Worm (Caenorhabditis elegans) whole organism, midembryonic: ENCODE measurements around the gene M199.2.

Experiments used
- T22C8.4 ChIP-seq: fragments of 200-800 bp; sonication (Bioruptor generic); IDR thresholded peaks from 2 replicates; pipeline ENCODE4 v1.3.6; 2022; ENCODE audit warnings: missing genetic modification characterization, missing compliant biosample characterization
- cog-1 ChIP-seq: sonication (generic microtip); optimal IDR thresholded peaks from 2 replicates; lab custom pipeline; 2016; ENCODE audit warnings: missing genetic modification characterization, missing compliant biosample characterization
- flt-1 ChIP-seq: fragments of 200-800 bp; sonication (Bioruptor generic); IDR thresholded peaks from 2 replicates; pipeline ENCODE4 v1.3.6; 2022; ENCODE audit warnings: missing genetic modification characterization, missing compliant biosample characterization
- med-1 ChIP-seq: sonication (generic microtip); optimal IDR thresholded peaks from 2 replicates; lab custom pipeline; 2017; ENCODE audit warnings: missing genetic modification characterization, mild to moderate bottlenecking, missing compliant biosample characterization, antibody characterized with exemption, missing genetic modification reagents; ENCODE audit not compliant: insufficient read depth
- ref-1 ChIP-seq: fragments of 200-800 bp; sonication (Bioruptor generic); conservative IDR thresholded peaks from 2 replicates; pipeline ENCODE4 v1.3.6; 2022; ENCODE audit warnings: missing genetic modification reagents, missing genetic modification characterization, missing compliant biosample characterization
- tab-1 ChIP-seq: fragments of 200-800 bp; sonication (Bioruptor generic); IDR thresholded peaks from 2 replicates; pipeline ENCODE4 v1.3.6; 2022; ENCODE audit warnings: missing genetic modification characterization, missing compliant biosample characterization
- ztf-23 ChIP-seq: fragments of 200-800 bp; sonication (Bioruptor generic); IDR thresholded peaks from 2 replicates; pipeline ENCODE4 v1.3.6; 2022; ENCODE audit warnings: missing genetic modification reagents, missing genetic modification characterization, missing compliant biosample characterization
- ztf-29 ChIP-seq: fragments of 200-800 bp; sonication (Bioruptor generic); IDR thresholded peaks from 2 replicates; pipeline ENCODE4 v1.3.6; 2022; ENCODE audit warnings: missing genetic modification reagents, missing genetic modification characterization, missing compliant biosample characterization

DNA sequence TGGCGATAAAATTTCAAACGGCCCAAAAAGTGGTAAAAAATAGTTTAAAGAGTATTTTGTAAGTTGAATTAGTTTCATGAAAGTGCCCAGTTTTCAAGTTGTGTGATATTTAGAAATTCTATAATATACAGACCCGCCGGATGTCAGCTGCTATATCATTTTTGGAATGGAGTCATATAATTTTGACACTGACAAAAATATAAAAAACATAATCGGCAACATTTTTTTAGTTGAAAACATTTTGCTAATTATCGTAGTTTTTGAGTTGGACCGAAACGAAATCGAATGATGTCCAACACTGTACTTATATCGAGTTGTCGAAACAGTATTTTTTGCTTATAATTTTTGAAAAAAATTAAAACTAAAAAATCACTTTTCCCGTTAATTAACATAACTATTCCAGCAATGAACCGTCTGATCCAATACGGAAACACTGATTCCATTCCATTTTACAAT lies 5.3 kb upstream of the M199.2 start, which contains the start of gene srt-44:
- TF ChIP-seq flt-1 (GFP tag; lab: Robert Waterston, UW) (no peak), ref-1 (GFP tag; lab: Robert Waterston, UW) (no peak), tab-1 (GFP tag; lab: Robert Waterston, UW) (no peak), ztf-29 (no peak), T22C8.4 (GFP tag; lab: Robert Waterston, UW) (no peak), ztf-23 (GFP tag; lab: Robert Waterston, UW) (no peak), cog-1 (tag; lab: Kevin White, UChicago) (no peak), med-1 (GFP tag; lab: Kevin White, UChicago) (no peak)
